Fruit fly (Drosophila melanogaster) whole organism: ENCODE measurements around the gene Rift.

ENCODE experiments used
- CG8478 ChIP-seq: fragments of >200 bp; optimal IDR thresholded peaks from 2 replicates; lab custom pipeline; 2018; ENCODE audit warnings: inconsistent platforms
- Dll ChIP-seq: fragments of >200 bp; optimal IDR thresholded peaks from 2 replicates; lab custom pipeline; 2017
- EcR ChIP-seq, 2 experiments: fragments of >200 bp; optimal IDR thresholded peaks; 2 replicates each; lab custom pipeline; 2017; ENCODE audit warnings: missing biosample characterization in 2 of 2, missing genetic modification characterization in 2 of 2, missing genetic modification reagents in 2 of 2
- pan ChIP-seq: fragments of >200 bp; optimal IDR thresholded peaks from 2 replicates; lab custom pipeline; 2017
- psq ChIP-seq: fragments of >200 bp; optimal IDR thresholded peaks from 2 replicates; lab custom pipeline; 2017
- usp ChIP-seq: fragments of >200 bp; optimal IDR thresholded peaks from 2 replicates; lab custom pipeline; 2017; ENCODE audit warnings: missing biosample characterization, missing genetic modification characterization, mixed read lengths

The Rift gene

dm6 chr3R:31794457-31794856, 15.5 kb downstream of the Rift start:
- TF ChIP-seq CG8478 (no peak), usp (GFP tag; lab: Kevin White, UChicago) (no peak), psq (no peak), Dll (lab: Kevin White, UChicago) (no peak), EcR (GFP tag; optimal IDR thresholded peaks at IDR 0.05; lab: Kevin White, UChicago) (no peak), pan (lab: Kevin White, UChicago) (no peak)

DNA sequence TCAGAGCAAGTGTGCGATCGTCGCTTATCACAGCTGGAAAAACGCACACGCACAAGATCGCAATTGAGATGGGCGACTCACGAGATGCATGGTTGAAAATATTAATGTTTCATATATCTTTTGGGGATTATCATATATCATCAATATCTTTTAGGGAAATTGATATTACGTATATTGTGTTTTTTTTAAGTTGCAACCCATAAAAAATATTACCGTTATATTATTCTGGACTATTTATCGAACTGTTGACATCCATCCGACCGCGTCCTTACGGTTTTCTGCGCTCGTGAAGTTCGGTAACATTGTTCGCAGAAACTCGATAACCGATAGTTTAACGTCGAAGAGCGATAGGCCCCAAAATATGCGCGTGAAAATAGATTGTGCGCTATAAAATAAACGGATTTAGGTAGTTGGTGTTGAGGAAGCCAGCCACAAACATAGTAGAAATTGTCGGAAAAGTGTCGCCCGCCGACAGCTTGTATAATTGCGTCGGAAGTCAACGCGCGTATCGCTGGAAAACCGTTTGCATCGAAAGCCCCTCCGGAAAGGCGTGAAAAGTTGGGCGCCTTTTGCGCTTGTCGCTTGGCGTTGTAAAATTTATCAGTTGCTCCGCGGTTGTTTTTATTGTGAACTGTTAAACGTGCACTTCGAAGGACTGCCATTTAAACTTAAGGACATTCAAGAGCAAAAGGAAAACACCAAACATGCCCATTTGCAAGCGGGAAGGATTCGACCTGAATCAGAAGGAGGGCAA, 16.1 kb downstream of the Rift start, which contains the start of the genes Mccc1 and Acf:
TSS of gene Mccc1 (minus strand) at position 244 of the 754 bp plus-strand sequence.
TSS of gene Acf (plus strand) at position 318 of the 754 bp plus-strand sequence.
- TF ChIP-seq Dll (lab: Kevin White, UChicago) = no peak
- TF ChIP-seq EcR (GFP tag; optimal IDR thresholded peaks at IDR 0.05; lab: Kevin White, UChicago) = no peak
- TF ChIP-seq psq = no peak
- TF ChIP-seq pan (lab: Kevin White, UChicago) = no peak

DNA sequence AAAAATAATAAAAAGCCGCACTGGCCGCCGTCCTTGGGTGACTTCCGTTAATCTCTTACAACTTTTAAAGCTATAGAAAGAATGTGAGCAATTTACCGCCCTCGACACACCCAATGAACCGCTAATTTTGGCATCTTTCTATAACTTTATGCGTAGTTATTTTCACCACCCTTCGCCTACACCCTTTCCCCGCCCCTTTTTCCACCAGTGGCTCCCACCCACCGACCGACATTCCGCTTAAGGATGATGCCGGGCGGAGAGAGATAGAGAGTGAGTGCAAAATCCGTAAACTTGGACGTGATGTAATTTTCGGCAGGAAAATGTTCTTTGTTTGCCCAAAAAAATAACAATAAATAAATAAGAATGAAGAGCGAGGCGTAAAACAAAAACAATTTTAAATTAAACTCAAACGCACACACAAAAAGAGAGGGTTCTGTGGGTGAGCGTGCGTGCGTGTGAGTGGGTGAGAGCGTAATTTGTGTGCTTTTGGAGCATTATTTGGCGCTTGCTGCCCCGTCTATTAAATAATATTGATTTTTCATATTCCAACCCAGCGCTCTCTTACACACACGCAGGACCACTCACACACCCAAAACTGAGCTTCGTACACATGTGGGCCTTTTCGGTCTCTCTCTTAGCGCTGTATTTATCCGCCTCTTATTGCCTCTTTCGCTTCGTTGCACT, 32.4 kb downstream of the Rift start:
- TF ChIP-seq CG8478 = no peak
- TF ChIP-seq EcR (GFP tag; optimal IDR thresholded peaks at IDR 0.05; lab: Kevin White, UChicago) = no peak
- TF ChIP-seq usp (GFP tag; lab: Kevin White, UChicago) = no peak
- TF ChIP-seq pan (lab: Kevin White, UChicago) = no peak
- TF ChIP-seq psq = no peak
- TF ChIP-seq Dll (lab: Kevin White, UChicago) = peak; percentile 77

DNA sequence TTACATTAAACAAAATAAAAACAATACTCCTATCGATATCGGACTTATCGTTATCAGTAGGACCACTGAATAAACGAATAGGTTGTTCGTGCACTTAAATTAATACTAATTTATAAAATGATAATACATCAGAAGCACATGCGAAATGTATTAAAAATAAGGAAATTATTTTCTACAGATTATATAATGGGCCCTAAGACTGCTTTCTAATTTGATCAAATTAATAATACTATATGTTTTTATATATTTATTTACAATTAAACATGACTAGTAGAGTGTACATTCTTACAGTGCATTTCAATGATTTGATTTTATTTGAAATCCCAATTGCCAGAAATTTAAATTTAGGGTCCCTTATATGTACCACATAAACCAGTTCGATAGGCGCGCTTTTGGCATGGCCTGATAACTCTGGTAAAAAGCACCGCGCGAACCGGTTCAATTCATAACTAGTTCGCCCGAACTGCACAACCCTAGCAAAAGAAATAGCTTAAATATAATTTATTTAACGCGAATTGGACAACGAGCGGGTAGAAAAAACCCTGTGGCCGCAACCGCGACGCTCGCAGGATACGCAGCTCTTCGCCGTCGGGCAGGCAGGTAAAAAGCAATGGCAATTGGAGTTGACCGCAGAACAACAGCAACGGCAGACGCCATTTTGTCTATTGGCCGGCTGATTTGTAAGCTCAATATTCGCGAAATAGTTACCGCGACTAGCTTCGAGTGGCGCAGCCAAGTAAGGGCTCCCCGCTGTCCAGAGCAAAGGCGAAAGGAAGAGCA, 33.2 kb downstream of the Rift start, which contains the start of the genes CG2126 and faf:
TSS of gene CG2126 (minus strand) at position 70 of the 780 bp plus-strand sequence.
TSS of gene faf (plus strand) at position 438 of the 780 bp plus-strand sequence.
- TF ChIP-seq Dll (lab: Kevin White, UChicago) (no peak), pan (lab: Kevin White, UChicago) (no peak), EcR (GFP tag; optimal IDR thresholded peaks at IDR 0.05; lab: Kevin White, UChicago) (no peak), CG8478 (no peak), usp (GFP tag; lab: Kevin White, UChicago) (no peak), psq (no peak)

- TF ChIP-seq psq = no peak
- no peak for TF ChIP-seq usp (GFP tag; lab: Kevin White, UChicago)
- TF ChIP-seq pan (lab: Kevin White, UChicago) = no peak
- no peak for TF ChIP-seq EcR (GFP tag; optimal IDR thresholded peaks at IDR 0.05; lab: Kevin White, UChicago)
- TF ChIP-seq Dll (lab: Kevin White, UChicago) = no peak
- TF ChIP-seq CG8478 = no peak
Measured at dm6 chr3R:31771790-31772576, 38.0 kb downstream of the Rift start, which contains the start of the genes betaGlu and sip3. TSS of gene betaGlu (minus strand) at chr3R:31771848. TSS of gene sip3 (plus strand) at chr3R:31772219.

DNA sequence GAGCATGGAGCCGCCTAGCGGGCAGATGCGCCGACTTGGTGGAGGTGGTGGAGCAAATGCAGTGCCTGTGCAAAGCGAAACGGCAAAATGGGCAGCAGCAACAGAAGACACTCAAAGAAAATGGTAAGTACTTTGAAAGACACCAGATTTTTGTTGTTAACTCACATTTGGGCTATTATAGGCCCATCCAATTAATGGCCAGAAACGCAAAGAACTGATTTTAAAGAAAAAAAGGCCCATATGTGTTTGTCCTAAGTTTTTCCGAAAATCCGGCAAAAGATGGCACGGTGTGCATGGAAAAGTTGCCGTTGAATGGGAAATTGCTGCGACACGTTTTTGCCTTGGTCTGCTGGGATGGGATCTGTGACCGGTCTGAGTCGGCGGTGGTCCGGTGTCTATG, 41.8 kb downstream of the Rift start:
- peak; percentile 10 for TF ChIP-seq Dll (lab: Kevin White, UChicago)
- TF ChIP-seq CG8478 = no peak

DNA sequence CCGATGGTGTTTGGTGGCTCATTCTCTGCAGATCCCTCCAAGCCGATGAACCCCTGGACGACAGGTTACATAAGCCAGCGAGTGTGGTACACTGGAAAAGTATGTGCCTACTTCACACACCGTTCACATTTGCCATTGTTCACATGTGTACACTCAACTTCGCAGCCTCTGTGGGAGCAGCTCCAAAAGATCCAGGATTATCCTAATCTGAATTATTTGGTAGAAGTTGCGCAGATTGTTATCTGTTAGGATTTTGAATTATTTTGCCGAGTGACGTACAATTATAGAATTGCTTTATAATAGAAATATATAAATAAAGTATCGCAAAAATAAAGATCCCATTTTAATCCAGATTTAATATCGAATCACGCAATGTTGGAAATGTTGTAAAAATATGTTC, 42.5 kb downstream of the Rift start:
- TF ChIP-seq pan (lab: Kevin White, UChicago) (no peak), EcR (GFP tag; optimal IDR thresholded peaks at IDR 0.05; lab: Kevin White, UChicago) (no peak)

DNA sequence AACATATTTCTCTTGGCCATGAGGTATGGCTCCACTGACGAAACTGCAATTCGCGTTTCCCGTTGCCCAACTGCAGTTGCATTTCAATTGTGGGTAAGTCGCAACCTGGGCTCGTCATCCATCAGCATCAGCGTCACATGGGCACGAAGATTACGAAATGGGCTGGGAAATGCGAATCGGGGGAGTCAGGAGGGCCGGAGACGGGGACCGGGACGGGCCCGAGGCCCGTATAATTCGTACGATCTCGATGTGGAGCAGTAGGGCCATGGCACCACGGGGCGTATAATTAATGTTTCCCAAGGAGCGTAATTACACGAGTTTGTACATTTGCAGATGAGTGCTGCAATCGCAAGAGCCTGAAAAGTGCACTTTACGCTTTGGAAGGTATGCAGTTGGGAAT, 44.8 kb downstream of the Rift start:
- TF ChIP-seq EcR (GFP tag; optimal IDR thresholded peaks at IDR 0.05; lab: Kevin White, UChicago) = no peak
- TF ChIP-seq usp (GFP tag; lab: Kevin White, UChicago) = no peak
- TF ChIP-seq psq = no peak
- TF ChIP-seq pan (lab: Kevin White, UChicago) = no peak
- TF ChIP-seq Dll (lab: Kevin White, UChicago) = no peak
- TF ChIP-seq CG8478 = no peak

dm6 chr3R:31764672-31765071, 45.3 kb downstream of the Rift start, which contains the start of gene CG2150:
TSS of gene CG2150 (minus strand) at chr3R:31764772.
- TF ChIP-seq EcR (GFP tag; optimal IDR thresholded peaks at IDR 0.05; lab: Kevin White, UChicago) = no peak
- no peak for TF ChIP-seq Dll (lab: Kevin White, UChicago)
- TF ChIP-seq usp (GFP tag; lab: Kevin White, UChicago) = no peak
- TF ChIP-seq pan (lab: Kevin White, UChicago) = no peak

DNA sequence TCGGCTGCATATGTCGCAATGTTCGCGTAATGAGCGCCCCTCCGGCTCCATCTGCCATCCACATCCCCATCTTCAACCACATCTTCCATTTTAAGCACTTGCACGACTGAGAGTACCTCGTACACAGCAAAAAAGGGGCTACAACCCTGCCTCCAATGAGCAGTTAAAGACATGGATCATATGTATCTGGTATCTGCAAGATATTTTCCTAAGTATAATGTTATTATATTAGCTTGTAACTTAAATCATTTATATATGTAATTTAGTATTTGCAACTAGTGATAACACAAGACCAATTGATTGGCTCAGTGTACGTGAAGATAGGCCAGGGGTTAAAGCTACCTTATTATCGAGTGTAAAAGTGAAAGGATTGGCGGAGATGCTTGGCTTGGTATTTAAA, 47.3 kb downstream of the Rift start:
- TF ChIP-seq Dll (lab: Kevin White, UChicago) (no peak), EcR (GFP tag; optimal IDR thresholded peaks at IDR 0.05; lab: Kevin White, UChicago) (no peak), pan (lab: Kevin White, UChicago) (no peak), CG8478 (no peak), usp (GFP tag; lab: Kevin White, UChicago) (no peak), psq (no peak)

DNA sequence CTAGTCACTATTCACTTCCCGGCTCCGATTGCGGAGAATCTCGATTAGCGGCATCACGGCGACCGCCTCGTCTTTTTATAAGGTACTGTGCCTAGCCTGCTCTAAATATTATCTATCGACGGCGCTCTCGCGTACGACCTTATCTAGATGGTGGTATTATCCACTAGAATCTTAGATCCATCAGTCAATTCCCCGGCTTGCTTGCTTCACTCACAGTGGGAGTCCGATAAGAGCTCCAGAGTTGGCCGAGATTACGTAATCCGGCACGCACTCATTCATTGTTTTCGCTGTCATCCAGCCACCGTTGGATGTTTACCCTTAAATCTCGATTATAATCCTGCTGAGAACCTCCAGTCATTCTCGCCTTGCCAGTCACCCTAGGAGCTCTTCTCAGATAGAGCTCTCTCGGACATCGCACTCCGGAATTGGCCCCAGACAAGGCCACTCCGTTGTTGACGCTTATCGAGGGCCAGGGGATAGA, 48.4 kb downstream of the Rift start, which contains the start of gene Smvt:
TSS of gene Smvt (minus strand) at position 51 of the 481 bp plus-strand sequence.
- TF ChIP-seq Dll (lab: Kevin White, UChicago) (no peak), EcR (GFP tag; optimal IDR thresholded peaks at IDR 0.05; lab: Kevin White, UChicago) (no peak), pan (lab: Kevin White, UChicago) (no peak), usp (GFP tag; lab: Kevin White, UChicago) (no peak), CG8478 (no peak), psq (no peak)
